3 fruit fly cellular contexts compared by ENCODE assay signal in the genomic region with DNA sequence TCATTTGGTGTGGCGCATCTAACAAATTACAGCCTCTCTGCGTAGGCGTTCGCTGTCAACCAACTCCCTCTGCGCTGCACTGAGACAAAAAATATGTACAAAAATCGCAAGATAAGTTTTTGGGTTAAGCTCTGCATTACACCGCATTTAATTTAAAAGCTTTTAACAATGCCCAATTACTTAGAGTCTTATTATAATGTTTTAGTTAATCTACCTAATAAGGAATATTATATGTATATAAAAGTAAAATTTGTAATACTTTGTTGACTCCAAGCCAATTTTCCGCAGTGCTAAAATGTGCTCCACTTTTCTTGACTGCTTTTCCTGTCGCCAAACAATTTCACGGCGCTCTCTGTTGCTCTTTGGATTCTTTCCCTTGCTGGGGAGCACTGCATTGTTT.
TF ChIP-seq lines count a peak whose summit lies in the region.

No protein-coding gene starts in this region.

- no peak for TF ChIP-seq CTCF in whole organism, embryonic (GFP tag; optimal IDR thresholded peaks at IDR 0.05; lab: Kevin White, UChicago)

TF ChIP-seq in whole organism, embryonic, 481 proteins besides CTCF, POLR2A, EP300 and RAD21 (continues in another document):
- peak; percentile 12 for TF ChIP-seq CG13775 (GFP tag; optimal IDR thresholded peaks at IDR 0.05; lab: Kevin White, UChicago)
- TF ChIP-seq CG17568 (GFP tag; optimal IDR thresholded peaks at IDR 0.05; lab: Kevin White, UChicago): peak; percentile 7
- TF ChIP-seq hkb (optimal IDR thresholded peaks at IDR 0.05; lab: Kevin White, UChicago): no peak
- peak; percentile 55 for TF ChIP-seq hkb (GFP tag; IDR thresholded peaks at IDR 0.05; lab: Robert Waterston, UW)
- peak; percentile 13; the same call in 1 of the 2 replicates for TF ChIP-seq CG10366 (GFP tag; IDR thresholded peaks at IDR 0.05; lab: Robert Waterston, UW)
- TF ChIP-seq CG7839 (tag; optimal IDR thresholded peaks at IDR 0.05; lab: Kevin White, UChicago): peak; percentile 59
- peak; percentile 50 for TF ChIP-seq Oli (tag; optimal IDR thresholded peaks at IDR 0.05; lab: Kevin White, UChicago)
- TF ChIP-seq CG15696 (tag; optimal IDR thresholded peaks at IDR 0.05; lab: Kevin White, UChicago): no peak
- TF ChIP-seq CG15011 (GFP tag; optimal IDR thresholded peaks at IDR 0.05; lab: Kevin White, UChicago): peak; percentile 10
- peak; percentile 28 for TF ChIP-seq CG4424 (GFP tag; optimal IDR thresholded peaks at IDR 0.05; lab: Kevin White, UChicago)
- TF ChIP-seq ken (GFP tag; IDR thresholded peaks at IDR 0.05; lab: Robert Waterston, UW): peak; percentile 33; the same call in 1 of the 3 replicates
- TF ChIP-seq CG10267 (tag; optimal IDR thresholded peaks at IDR 0.05; lab: Kevin White, UChicago): peak; percentile 16
- peak; percentile 43 for TF ChIP-seq caup (GFP tag; optimal IDR thresholded peaks at IDR 0.05; lab: Kevin White, UChicago; ENCODE audit: severe bottlenecking)
- TF ChIP-seq fd96Cb (tag; optimal IDR thresholded peaks at IDR 0.05; lab: Kevin White, UChicago): peak; percentile 46
- peak; percentile 32 for TF ChIP-seq CG30403 (GFP tag; optimal IDR thresholded peaks at IDR 0.05; lab: Kevin White, UChicago)
- TF ChIP-seq sisA (GFP tag; IDR thresholded peaks at IDR 0.05; lab: Robert Waterston, UW): peak; percentile 35; the same call in 1 of the 2 replicates
- TF ChIP-seq CG7357 (GFP tag; IDR thresholded peaks at IDR 0.05; lab: Robert Waterston, UW): no peak
- TF ChIP-seq mirr (GFP tag; optimal IDR thresholded peaks at IDR 0.05; lab: Kevin White, UChicago): no peak
- TF ChIP-seq abd-A (tag; optimal IDR thresholded peaks at IDR 0.05; lab: Kevin White, UChicago): no peak
- peak; percentile 40 for TF ChIP-seq nmo (GFP tag; optimal IDR thresholded peaks at IDR 0.05; lab: Kevin White, UChicago)
- peak; percentile 39; the same call in 1 of the 2 replicates for TF ChIP-seq HLH3B (GFP tag; IDR thresholded peaks at IDR 0.05; lab: Robert Waterston, UW)
- TF ChIP-seq CG6689 (GFP tag; IDR thresholded peaks at IDR 0.05; lab: Robert Waterston, UW): 0 out of 2 replicates have a peak, but pooled peaks have one; percentile 22
- TF ChIP-seq ewg (GFP tag; optimal IDR thresholded peaks at IDR 0.05; lab: Kevin White, UChicago): no peak
- 0 out of 3 replicates have a peak, but pooled peaks have one; percentile 36 for TF ChIP-seq CG17361 (GFP tag; IDR thresholded peaks at IDR 0.05; lab: Robert Waterston, UW)
- peak; percentile 23 for TF ChIP-seq jing (GFP tag; optimal IDR thresholded peaks at IDR 0.05; lab: Kevin White, UChicago)
- TF ChIP-seq Usf (GFP tag; optimal IDR thresholded peaks at IDR 0.05; lab: Kevin White, UChicago): no peak
- TF ChIP-seq ATbp (GFP tag; optimal IDR thresholded peaks at IDR 0.05; lab: Kevin White, UChicago): peak; percentile 14

TF ChIP-seq in whole organism, prepupa, 60 proteins besides CTCF, POLR2A, EP300 and RAD21 (continues in another document):
- peak; percentile 42 for TF ChIP-seq CG4318 (GFP tag; optimal IDR thresholded peaks at IDR 0.05; lab: Kevin White, UChicago)
- TF ChIP-seq Sox102F (GFP tag; optimal IDR thresholded peaks at IDR 0.05; lab: Kevin White, UChicago): no peak
- TF ChIP-seq CG7368 (GFP tag; optimal IDR thresholded peaks at IDR 0.05; lab: Kevin White, UChicago): no peak
- TF ChIP-seq Eip78C (GFP tag; lab: Kevin White, UChicago): peak; percentile 66
- peak; percentile 40; the same call in 1 of the 3 replicates for TF ChIP-seq eg (GFP tag; IDR thresholded peaks at IDR 0.05; lab: Robert Waterston, UW)
- peak; percentile 46; the same call in 1 of the 3 replicates for TF ChIP-seq CG6163 (GFP tag; IDR thresholded peaks at IDR 0.05; lab: Robert Waterston, UW)
- TF ChIP-seq CG8632 (GFP tag; optimal IDR thresholded peaks at IDR 0.05; lab: Kevin White, UChicago): no peak
- TF ChIP-seq dac (GFP tag; optimal IDR thresholded peaks at IDR 0.05; lab: Kevin White, UChicago): peak; percentile 12
- 0 out of 2 replicates have a peak, but pooled peaks have one; percentile 15 for TF ChIP-seq Gug (GFP tag; IDR thresholded peaks at IDR 0.05; lab: Robert Waterston, UW)
- no peak for TF ChIP-seq CG34406 (GFP tag; optimal IDR thresholded peaks at IDR 0.05; lab: Kevin White, UChicago)
- TF ChIP-seq CG16779 (tag; optimal IDR thresholded peaks at IDR 0.05; lab: Kevin White, UChicago): no peak
- no peak for TF ChIP-seq CG11762 (GFP tag; optimal IDR thresholded peaks at IDR 0.05; lab: Kevin White, UChicago; ENCODE audit: insufficient read depth)
- no peak for TF ChIP-seq CG6808 (GFP tag; optimal IDR thresholded peaks at IDR 0.05; lab: Kevin White, UChicago)
- TF ChIP-seq CG32006 (GFP tag; optimal IDR thresholded peaks at IDR 0.05; lab: Kevin White, UChicago): peak; percentile 76
- TF ChIP-seq acj6 (GFP tag; optimal IDR thresholded peaks at IDR 0.05; lab: Kevin White, UChicago): no peak
- TF ChIP-seq CG6276 (GFP tag; optimal IDR thresholded peaks at IDR 0.05; lab: Kevin White, UChicago): peak; percentile 45
- TF ChIP-seq svp (GFP tag; lab: Kevin White, UChicago): peak; percentile 60
- peak; percentile 7 for TF ChIP-seq CG3032 (tag; optimal IDR thresholded peaks at IDR 0.05; lab: Kevin White, UChicago)
- TF ChIP-seq dsx (GFP tag; optimal IDR thresholded peaks at IDR 0.05; lab: Kevin White, UChicago; ENCODE audit: poor library complexity, severe bottlenecking): no peak
- no peak for TF ChIP-seq Sox14 (GFP tag; optimal IDR thresholded peaks at IDR 0.05; lab: Kevin White, UChicago)
- peak; percentile 73 for TF ChIP-seq CG15336 (GFP tag; IDR thresholded peaks at IDR 0.05; lab: Robert Waterston, UW)
- peak in 1 of 2 experiments; percentile 57 for TF ChIP-seq salr (GFP tag; optimal IDR thresholded peaks at IDR 0.05; lab: Kevin White, UChicago)
- no peak for TF ChIP-seq cyc (GFP tag; optimal IDR thresholded peaks at IDR 0.05; lab: Kevin White, UChicago)
- no peak for TF ChIP-seq vri (GFP tag; optimal IDR thresholded peaks at IDR 0.05; lab: Kevin White, UChicago)
- TF ChIP-seq CG8119 (GFP tag; IDR thresholded peaks at IDR 0.05; lab: Robert Waterston, UW): peak; percentile 67; the same call in 2 of the 3 replicates
- TF ChIP-seq achi (GFP tag; optimal IDR thresholded peaks at IDR 0.05; lab: Kevin White, UChicago): peak; percentile 33
- TF ChIP-seq fd59A (GFP tag; optimal IDR thresholded peaks at IDR 0.05; lab: Kevin White, UChicago): no peak
- TF ChIP-seq Hr4 (GFP tag; optimal IDR thresholded peaks at IDR 0.05; lab: Kevin White, UChicago): peak; percentile 50
- peak; percentile 37 for TF ChIP-seq OdsH (GFP tag; optimal IDR thresholded peaks at IDR 0.05; lab: Kevin White, UChicago)
- TF ChIP-seq Lpt (GFP tag; optimal IDR thresholded peaks at IDR 0.05; lab: Kevin White, UChicago): peak; percentile 11

TF ChIP-seq in whole organism, pupa, 21 proteins besides CTCF, POLR2A, EP300 and RAD21:
- no peak; the same call in 1 of the 2 replicates for TF ChIP-seq CG12605 (GFP tag; IDR thresholded peaks at IDR 0.05; lab: Robert Waterston, UW)
- TF ChIP-seq D1 (tag; optimal IDR thresholded peaks at IDR 0.05; lab: Kevin White, UChicago): no peak
- TF ChIP-seq CG9948 (tag; optimal IDR thresholded peaks at IDR 0.05; lab: Kevin White, UChicago): peak; percentile 38
- TF ChIP-seq CG13204 (GFP tag; optimal IDR thresholded peaks at IDR 0.05; lab: Kevin White, UChicago): no peak
- no peak for TF ChIP-seq gl (tag; optimal IDR thresholded peaks at IDR 0.05; lab: Kevin White, UChicago)
- peak; percentile 15 for TF ChIP-seq CG8159 (tag; optimal IDR thresholded peaks at IDR 0.05; lab: Kevin White, UChicago)
- 0 out of 2 replicates have a peak, but pooled peaks have one; percentile 11 for TF ChIP-seq Ets98B (GFP tag; IDR thresholded peaks at IDR 0.05; lab: Robert Waterston, UW)
- peak; percentile 14 for TF ChIP-seq Pif1B (GFP tag; optimal IDR thresholded peaks at IDR 0.05; lab: Kevin White, UChicago)
- no peak for TF ChIP-seq Snoo (tag; optimal IDR thresholded peaks at IDR 0.05; lab: Kevin White, UChicago)
- TF ChIP-seq CG17806 (tag; optimal IDR thresholded peaks at IDR 0.05; lab: Kevin White, UChicago): peak; percentile 27
- TF ChIP-seq CG10348 (GFP tag; IDR thresholded peaks at IDR 0.05; lab: Robert Waterston, UW): no peak
- TF ChIP-seq CG32121 (GFP tag; IDR thresholded peaks at IDR 0.05; lab: Robert Waterston, UW): peak; percentile 42; the same call in 1 of the 2 replicates
- no peak for TF ChIP-seq rn (GFP tag; IDR thresholded peaks at IDR 0.05; lab: Robert Waterston, UW)
- peak; percentile 58; the same call in 1 of the 3 replicates for TF ChIP-seq CG4496 (GFP tag; IDR thresholded peaks at IDR 0.05; lab: Robert Waterston, UW)
- TF ChIP-seq fd96Ca (GFP tag; IDR thresholded peaks at IDR 0.05; lab: Robert Waterston, UW): no peak
- no peak for TF ChIP-seq Pif1A (GFP tag; optimal IDR thresholded peaks at IDR 0.05; lab: Kevin White, UChicago)
- TF ChIP-seq CG15710 (tag; optimal IDR thresholded peaks at IDR 0.05; lab: Kevin White, UChicago): no peak
- TF ChIP-seq EcR (GFP tag; optimal IDR thresholded peaks at IDR 0.05; lab: Kevin White, UChicago): no peak
- TF ChIP-seq CG34367 (tag; optimal IDR thresholded peaks at IDR 0.05; lab: Kevin White, UChicago): no peak
- TF ChIP-seq CG8301 (tag; optimal IDR thresholded peaks at IDR 0.05; lab: Kevin White, UChicago): peak; percentile 70
- TF ChIP-seq CG14655 (GFP tag; optimal IDR thresholded peaks at IDR 0.05; lab: Kevin White, UChicago): peak; percentile 79
